Fruit fly (Drosophila melanogaster): ENCODE data around the gene CG4239.

DNA sequence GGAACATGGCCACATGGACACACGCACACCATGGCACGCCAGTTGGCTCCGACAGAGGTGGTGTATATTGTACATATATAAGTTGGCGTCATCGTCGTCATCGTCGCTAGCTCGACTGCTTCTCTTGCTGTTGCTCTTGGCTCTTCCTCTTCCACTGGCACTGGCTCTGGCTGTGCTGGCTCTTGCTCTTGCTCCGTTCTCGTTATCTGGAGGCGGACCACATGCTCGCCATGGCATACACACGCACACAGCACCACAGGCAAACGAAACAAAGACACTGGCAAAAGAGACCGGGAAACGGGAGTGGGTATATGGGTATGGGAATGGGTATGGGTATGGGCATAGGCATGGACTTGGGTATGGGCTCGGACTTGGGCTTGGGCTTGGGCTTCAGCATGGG lies 40.1 kb downstream of the CG4239 start:
- TF ChIP-seq Fer2 (tag; optimal IDR thresholded peaks at IDR 0.05) (no peak), NfI (GFP tag; optimal IDR thresholded peaks at IDR 0.05) (no peak), Xbp1 (GFP tag; optimal IDR thresholded peaks at IDR 0.05) (no peak), CG18599 (GFP tag; optimal IDR thresholded peaks at IDR 0.05) (no peak), D19A (tag; optimal IDR thresholded peaks at IDR 0.05) (no peak), CG17186 (GFP tag; optimal IDR thresholded peaks at IDR 0.05) (no peak), Eip74EF (GFP tag; optimal IDR thresholded peaks at IDR 0.05) (no peak), mld (GFP tag; IDR thresholded peaks at IDR 0.05; ENCODE audit: partially characterized antibody) (no peak), CG15073 (GFP tag; optimal IDR thresholded peaks at IDR 0.05) (no peak), CG12071 (GFP tag; optimal IDR thresholded peaks at IDR 0.05) (no peak)

Measured in whole organism, embryonic.